Fruit fly (Drosophila melanogaster): ENCODE measurements around the gene CG42540.

- TF ChIP-seq Myc (optimal IDR thresholded peaks at IDR 0.05) (no peak), insv (optimal IDR thresholded peaks at IDR 0.05) (no peak), psq (optimal IDR thresholded peaks at IDR 0.05) (no peak), Sin3A (optimal IDR thresholded peaks at IDR 0.05) (no peak), ttk (optimal IDR thresholded peaks at IDR 0.05) (no peak)
These were observed 21.4 kb upstream of the CG42540 start for dm6 chr3L:4534481-4534880.

Data from Kc167 (cell line).